Worm (Caenorhabditis elegans) whole organism, young adult: Measurements from ENCODE around the gene F14F7.4.

Experiments
- efl-1 ChIP-seq: fragments of 150-350 bp; optimal IDR thresholded peaks from 2 replicates; lab custom pipeline; 2014; ENCODE audit warnings: missing biosample characterization, missing genetic modification reagents, missing genetic modification characterization
- fkh-3 ChIP-seq: sonication (generic microtip); optimal IDR thresholded peaks from 2 replicates; lab custom pipeline; 2016; ENCODE audit warnings: mild to moderate bottlenecking, missing genetic modification characterization, missing compliant biosample characterization

- TF ChIP-seq efl-1 (GFP tag; lab: Kevin White, UChicago) (no peak), fkh-3 (tag; lab: Kevin White, UChicago) (no peak)
Measured at ce11 chrIII:13032429-13033018, 3.0 kb upstream of the F14F7.4 start.
